Fruit fly (Drosophila melanogaster) whole organism, prepupa: ENCODE measurements around the gene Tsp26A.

ENCODE experiments used
- Blimp-1 ChIP-seq: fragments of 200-800 bp; sonication (Bioruptor generic); optimal IDR thresholded peaks from 3 replicates; lab custom pipeline; 2017; ENCODE audit warnings: missing biosample characterization, missing genetic modification characterization, mild to moderate bottlenecking, moderate library complexity, missing genetic modification reagents
- CG10669 ChIP-seq: fragments of 200-800 bp; sonication (Bioruptor generic); optimal IDR thresholded peaks from 3 replicates; lab custom pipeline; 2018; ENCODE audit warnings: missing biosample characterization, mild to moderate bottlenecking, missing genetic modification characterization, moderate library complexity
- CG11762 ChIP-seq: fragments of 200-800 bp; sonication (Bioruptor generic); optimal IDR thresholded peaks from 3 replicates; lab custom pipeline; 2016; ENCODE audit warnings: missing biosample characterization, missing genetic modification characterization; ENCODE audit not compliant: insufficient read depth
- CG1621 ChIP-seq: fragments of 200-800 bp; sonication (Bioruptor generic); optimal IDR thresholded peaks from 3 replicates; lab custom pipeline; 2018; ENCODE audit warnings: missing biosample characterization, mild to moderate bottlenecking, missing genetic modification characterization
- CG16779 ChIP-seq: fragments of 200-800 bp; sonication (Bioruptor generic); optimal IDR thresholded peaks from 3 replicates; lab custom pipeline; 2017; ENCODE audit warnings: missing biosample characterization, mild to moderate bottlenecking, missing genetic modification characterization
- CG3032 ChIP-seq: fragments of 200-800 bp; optimal IDR thresholded peaks from 2 replicates; lab custom pipeline; 2019; ENCODE audit warnings: missing biosample characterization, mild to moderate bottlenecking, missing genetic modification characterization, moderate library complexity
- CG31627 ChIP-seq: fragments of 200-800 bp; sonication (Bioruptor generic); optimal IDR thresholded peaks from 3 replicates; lab custom pipeline; 2016; ENCODE audit warnings: missing biosample characterization, missing genetic modification characterization
- CG32006 ChIP-seq: fragments of 200-800 bp; sonication (Bioruptor generic); optimal IDR thresholded peaks from 3 replicates; lab custom pipeline; 2017; ENCODE audit warnings: missing biosample characterization, mild to moderate bottlenecking, missing genetic modification characterization
- CG3919 ChIP-seq: fragments of 200-800 bp; sonication (Bioruptor generic); optimal IDR thresholded peaks from 3 replicates; lab custom pipeline; 2016; ENCODE audit warnings: missing biosample characterization, missing genetic modification characterization
- CG6163 ChIP-seq: fragments of 200-800 bp; sonication (Bioruptor generic); IDR thresholded peaks from 3 replicates; pipeline ENCODE4 v1.3.6; 2022; ENCODE audit warnings: missing biosample characterization, missing genetic modification characterization
- CG6792 ChIP-seq: fragments of 200-800 bp; sonication (Bioruptor generic); optimal IDR thresholded peaks from 3 replicates; lab custom pipeline; 2016; ENCODE audit warnings: missing biosample characterization, missing genetic modification characterization
- CG6854 ChIP-seq: fragments of 200-800 bp; sonication (Bioruptor generic); optimal IDR thresholded peaks from 2 replicates; lab custom pipeline; 2017; ENCODE audit warnings: missing biosample characterization, mild to moderate bottlenecking, missing genetic modification characterization
- CG9139 ChIP-seq: fragments of 200-800 bp; sonication (Bioruptor generic); optimal IDR thresholded peaks from 3 replicates; lab custom pipeline; 2017; ENCODE audit warnings: missing biosample characterization, mild to moderate bottlenecking, missing genetic modification characterization
- Eip75B ChIP-seq: fragments of 200-800 bp; sonication (Bioruptor generic); optimal IDR thresholded peaks from 3 replicates; lab custom pipeline; 2016; ENCODE audit warnings: missing biosample characterization, missing genetic modification characterization
- Eip78C ChIP-seq: fragments of 200-800 bp; sonication (Bioruptor generic); peaks from one replicate; lab custom pipeline; 2016; ENCODE audit warnings: missing biosample characterization, missing genetic modification characterization
- Ets96B ChIP-seq: fragments of 200-800 bp; optimal IDR thresholded peaks from 2 replicates; lab custom pipeline; 2019; ENCODE audit warnings: missing biosample characterization, mild to moderate bottlenecking, missing genetic modification characterization, moderate library complexity
- Hr4 ChIP-seq: fragments of 200-800 bp; sonication (Bioruptor generic); optimal IDR thresholded peaks from 3 replicates; lab custom pipeline; 2016; ENCODE audit warnings: missing biosample characterization, missing genetic modification characterization
- Met ChIP-seq: fragments of 200-800 bp; sonication (Bioruptor generic); optimal IDR thresholded peaks from 3 replicates; lab custom pipeline; 2016; ENCODE audit warnings: missing biosample characterization, missing genetic modification characterization
- OdsH ChIP-seq: fragments of 200-800 bp; sonication (Bioruptor generic); optimal IDR thresholded peaks from 3 replicates; lab custom pipeline; 2016; ENCODE audit warnings: missing biosample characterization, missing genetic modification characterization
- Sox14 ChIP-seq: fragments of 200-800 bp; sonication (Bioruptor generic); optimal IDR thresholded peaks from 3 replicates; lab custom pipeline; 2016; ENCODE audit warnings: missing biosample characterization, missing genetic modification characterization
- Sox15 ChIP-seq: fragments of 200-800 bp; sonication (Bioruptor generic); optimal IDR thresholded peaks from 3 replicates; lab custom pipeline; 2016; ENCODE audit warnings: missing biosample characterization, missing genetic modification characterization
- acj6 ChIP-seq: fragments of 200-800 bp; sonication (Bioruptor generic); optimal IDR thresholded peaks from 3 replicates; lab custom pipeline; 2016; ENCODE audit warnings: missing biosample characterization, missing genetic modification characterization
- cyc ChIP-seq: fragments of 200-800 bp; sonication (Bioruptor generic); optimal IDR thresholded peaks from 3 replicates; lab custom pipeline; 2016; ENCODE audit warnings: missing biosample characterization, missing genetic modification characterization
- dsx ChIP-seq: fragments of 200-800 bp; optimal IDR thresholded peaks from 3 replicates; lab custom pipeline; 2019; ENCODE audit warnings: missing biosample characterization, mild to moderate bottlenecking, missing genetic modification characterization, moderate library complexity; ENCODE audit not compliant: poor library complexity, severe bottlenecking
- eg ChIP-seq: fragments of 200-800 bp; sonication (Bioruptor generic); IDR thresholded peaks from 3 replicates; pipeline ENCODE4 v1.3.6; 2022; ENCODE audit warnings: missing biosample characterization, missing genetic modification characterization
- esn ChIP-seq: fragments of 200-800 bp; sonication (Bioruptor generic); optimal IDR thresholded peaks from 2 replicates; lab custom pipeline; 2016; ENCODE audit warnings: missing biosample characterization, mild to moderate bottlenecking, missing genetic modification characterization, moderate library complexity
- fd59A ChIP-seq: fragments of 200-800 bp; sonication (Bioruptor generic); optimal IDR thresholded peaks from 2 replicates; lab custom pipeline; 2017; ENCODE audit warnings: missing biosample characterization, mild to moderate bottlenecking, missing genetic modification characterization, missing genetic modification reagents
- fkh ChIP-seq: fragments of 200-800 bp; sonication (Bioruptor generic); optimal IDR thresholded peaks from 3 replicates; lab custom pipeline; 2017; ENCODE audit warnings: missing biosample characterization, mild to moderate bottlenecking, missing genetic modification characterization, moderate library complexity
- lz ChIP-seq: fragments of 200-800 bp; sonication (Bioruptor generic); optimal IDR thresholded peaks from 3 replicates; lab custom pipeline; 2016; ENCODE audit warnings: missing biosample characterization, missing genetic modification characterization
- net ChIP-seq: fragments of 200-800 bp; sonication (Bioruptor generic); optimal IDR thresholded peaks from 3 replicates; lab custom pipeline; 2016; ENCODE audit warnings: missing biosample characterization, missing genetic modification characterization
- pdm3 ChIP-seq: fragments of 200-800 bp; sonication (Bioruptor generic); optimal IDR thresholded peaks from 3 replicates; lab custom pipeline; 2016; ENCODE audit warnings: missing biosample characterization, missing genetic modification characterization
- salr ChIP-seq, 2 experiments: fragments of 200-800 bp; sonication (Bioruptor generic); optimal IDR thresholded peaks; 3 replicates each; lab custom pipeline; 2016 to 2018; ENCODE audit warnings: missing biosample characterization in 2 of 2, missing genetic modification characterization in 2 of 2, mild to moderate bottlenecking in 1 of 2
- ss ChIP-seq, 2 experiments: fragments of 200-800 bp; sonication (Bioruptor generic); optimal IDR thresholded peaks; 2 replicates in 1 of 2; 3 replicates in 1 of 2; lab custom pipeline; 2017 to 2018; ENCODE audit warnings: mild to moderate bottlenecking in 2 of 2, missing biosample characterization in 2 of 2, missing genetic modification characterization in 2 of 2, moderate library complexity in 1 of 2
- svp ChIP-seq: fragments of 200-800 bp; sonication (Bioruptor generic); peaks from one replicate; lab custom pipeline; 2016; ENCODE audit warnings: missing biosample characterization, missing genetic modification characterization
- topi ChIP-seq: fragments of 200-800 bp; sonication (Bioruptor generic); optimal IDR thresholded peaks from 3 replicates; lab custom pipeline; 2016; ENCODE audit warnings: missing biosample characterization, missing genetic modification characterization
- vri ChIP-seq: fragments of 200-800 bp; sonication (Bioruptor generic); optimal IDR thresholded peaks from 3 replicates; lab custom pipeline; 2016; ENCODE audit warnings: missing biosample characterization, mild to moderate bottlenecking, missing genetic modification characterization

The Tsp26A gene

dm6 chr2L:5982334-5982987 is 17.6 kb upstream of the Tsp26A start (continued):
- TF ChIP-seq CG6163 (GFP tag; lab: Robert Waterston, UW) (no peak), salr (GFP tag; optimal IDR thresholded peaks at IDR 0.05; lab: Kevin White, UChicago) (peak in 1 of 2 experiments; percentile 16), Eip75B (GFP tag; lab: Kevin White, UChicago) (peak; percentile 48), pdm3 (GFP tag; lab: Kevin White, UChicago) (peak; percentile 25), OdsH (GFP tag; lab: Kevin White, UChicago) (peak; percentile 23), CG3032 (no peak), vri (GFP tag; lab: Kevin White, UChicago) (peak; percentile 92), CG32006 (GFP tag; lab: Kevin White, UChicago) (peak; percentile 16), fkh (peak; percentile 72), Met (GFP tag; lab: Kevin White, UChicago) (peak; percentile 22), CG11762 (GFP tag; lab: Kevin White, UChicago) (no peak), CG16779 (tag; lab: Kevin White, UChicago) (peak; percentile 24)

DNA sequence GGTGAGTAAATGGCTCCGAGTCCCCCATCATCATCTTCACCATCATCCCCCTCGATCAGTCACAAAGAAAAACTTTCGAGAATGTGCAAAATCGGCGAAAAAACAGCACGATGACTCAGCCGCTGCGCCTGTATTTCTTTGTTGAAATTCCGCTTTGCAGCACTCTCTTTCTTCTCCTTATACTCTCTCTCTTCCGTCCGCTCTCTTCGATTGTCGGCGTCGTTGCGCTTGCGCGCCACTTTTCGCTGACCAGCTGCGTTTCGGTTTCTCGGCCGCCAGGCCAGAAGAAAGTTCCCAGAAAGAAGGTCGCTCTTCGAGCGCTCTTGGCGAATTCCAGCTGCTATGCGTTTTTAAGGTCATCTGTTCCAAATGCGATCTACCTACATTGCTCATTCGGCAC is 16.8 kb upstream of the Tsp26A start:
- TF ChIP-seq svp (GFP tag; lab: Kevin White, UChicago) (peak; percentile 35), eg (GFP tag; lab: Robert Waterston, UW) (no peak), Blimp-1 (GFP tag; lab: Kevin White, UChicago) (peak; percentile 20), CG3919 (GFP tag; lab: Kevin White, UChicago) (no peak), Sox14 (GFP tag; lab: Kevin White, UChicago) (peak; percentile 55), CG6854 (GFP tag; lab: Kevin White, UChicago) (peak; percentile 2), Eip75B (GFP tag; lab: Kevin White, UChicago) (peak; percentile 7)

- TF ChIP-seq svp (GFP tag; lab: Kevin White, UChicago) = peak; percentile 83
- peak; percentile 12 for TF ChIP-seq fkh
- TF ChIP-seq ss (GFP tag; optimal IDR thresholded peaks at IDR 0.05; lab: Kevin White, UChicago) = peak in 1 of 2 experiments; percentile 3
- no peak for TF ChIP-seq Hr4
- TF ChIP-seq Sox14 (GFP tag; lab: Kevin White, UChicago) = peak; percentile 66
- peak; percentile 10 for TF ChIP-seq CG10669 (GFP tag; lab: Kevin White, UChicago)
- TF ChIP-seq net (GFP tag; lab: Kevin White, UChicago) = no peak
- TF ChIP-seq CG3919 (GFP tag; lab: Kevin White, UChicago) = peak; percentile 38
- TF ChIP-seq Eip78C (GFP tag; lab: Kevin White, UChicago) = peak; percentile 66
- peak; percentile 51 for TF ChIP-seq CG3032
- TF ChIP-seq cyc (GFP tag; lab: Kevin White, UChicago) = peak; percentile 52
- TF ChIP-seq esn (GFP tag; lab: Kevin White, UChicago) = peak; percentile 45
- TF ChIP-seq dsx (GFP tag; lab: Kevin White, UChicago) = peak; percentile 30
- TF ChIP-seq CG6792 (GFP tag; lab: Kevin White, UChicago) = peak; percentile 29
- TF ChIP-seq Ets96B (tag; lab: Kevin White, UChicago) = peak; percentile 23
- TF ChIP-seq acj6 (GFP tag; lab: Kevin White, UChicago) = peak; percentile 19
- peak; percentile 47 for TF ChIP-seq CG1621 (tag; lab: Kevin White, UChicago)
- TF ChIP-seq topi (GFP tag; lab: Kevin White, UChicago) = no peak
- peak; percentile 25 for TF ChIP-seq Sox15 (GFP tag; lab: Kevin White, UChicago)
- TF ChIP-seq CG31627 (GFP tag; lab: Kevin White, UChicago) = peak; percentile 66
- no peak for TF ChIP-seq CG9139
- no peak for TF ChIP-seq fd59A (GFP tag; lab: Kevin White, UChicago)
- TF ChIP-seq lz = peak; percentile 58
- peak in 1 of 2 experiments; percentile 29 for TF ChIP-seq salr (GFP tag; optimal IDR thresholded peaks at IDR 0.05; lab: Kevin White, UChicago)
- TF ChIP-seq Met (GFP tag; lab: Kevin White, UChicago) = no peak
Observed at dm6 chr2L:5986094-5986493, 13.9 kb upstream of the Tsp26A start, which contains the start of gene ifc. Gene ifc, plus strand, starts transcription at chr2L:5986348.
